Fruit fly (Drosophila melanogaster) whole organism, wandering third instar larva: ENCODE data around the gene S-Lap2.
A peak's percentile ranks its signal among the peaks of the same experiment; 100 is the strongest.

Experiments used
- Abd-B ChIP-seq: fragments of >200 bp; optimal IDR thresholded peaks from 2 replicates; lab custom pipeline; 2017; ENCODE audit warnings: missing biosample characterization, missing genetic modification characterization
- CG9705 ChIP-seq: fragments of 200-800 bp; sonication (Bioruptor generic); optimal IDR thresholded peaks from 2 replicates; lab custom pipeline; 2018; ENCODE audit warnings: missing biosample characterization, mild to moderate bottlenecking, missing genetic modification characterization
- Dfd ChIP-seq: fragments of >200 bp; optimal IDR thresholded peaks from 2 replicates; lab custom pipeline; 2017; ENCODE audit warnings: missing biosample characterization, missing genetic modification characterization
- Dif ChIP-seq: fragments of 200-275, 200-300 bp; sonication (Bioruptor generic); optimal IDR thresholded peaks from 2 replicates; lab custom pipeline; 2018; ENCODE audit warnings: missing biosample characterization, missing genetic modification characterization; ENCODE audit not compliant: partially characterized antibody
- GATAd ChIP-seq: sonication (Bioruptor generic); optimal IDR thresholded peaks from 2 replicates; lab custom pipeline; 2016; ENCODE audit warnings: missing biosample characterization, missing genetic modification characterization
- HLH106 ChIP-seq: fragments of 200-800 bp; optimal IDR thresholded peaks from 3 replicates; lab custom pipeline; 2019; ENCODE audit warnings: missing biosample characterization, mild to moderate bottlenecking, missing genetic modification characterization, moderate library complexity
- Hnf4 ChIP-seq: fragments of 200-800 bp; sonication (Bioruptor generic); optimal IDR thresholded peaks from 2 replicates; lab custom pipeline; 2016; ENCODE audit warnings: missing biosample characterization, mild to moderate bottlenecking, missing genetic modification characterization
- Hr78 ChIP-seq: fragments of >200 bp; optimal IDR thresholded peaks from 2 replicates; lab custom pipeline; 2017; ENCODE audit warnings: missing biosample characterization, missing genetic modification characterization
- Hr83 ChIP-seq: fragments of 200-300 bp; sonication (Bioruptor generic); optimal IDR thresholded peaks from 2 replicates; lab custom pipeline; 2016; ENCODE audit warnings: missing biosample characterization, mild to moderate bottlenecking, missing genetic modification characterization, moderate library complexity; ENCODE audit not compliant: poor library complexity, severe bottlenecking
- Jra ChIP-seq: sonication (Bioruptor generic); optimal IDR thresholded peaks from 2 replicates; lab custom pipeline; 2016; ENCODE audit warnings: missing biosample characterization, missing genetic modification characterization
- Mio ChIP-seq: sonication (Bioruptor generic); optimal IDR thresholded peaks from 2 replicates; lab custom pipeline; 2016; ENCODE audit warnings: missing biosample characterization, missing genetic modification characterization
- Sp1 ChIP-seq: fragments of 200-800 bp; sonication (Bioruptor generic); optimal IDR thresholded peaks from 3 replicates; lab custom pipeline; 2019; ENCODE audit warnings: missing biosample characterization, mild to moderate bottlenecking, missing genetic modification characterization, moderate library complexity
- Vsx2 ChIP-seq: fragments of 200-300, 225-300 bp; sonication (Bioruptor generic); optimal IDR thresholded peaks from 2 replicates; lab custom pipeline; 2018; ENCODE audit warnings: missing biosample characterization, missing genetic modification characterization; ENCODE audit not compliant: partially characterized antibody
- br ChIP-seq: fragments of 200-800 bp; sonication (Bioruptor generic); optimal IDR thresholded peaks from 2 replicates; lab custom pipeline; 2016; ENCODE audit warnings: missing biosample characterization, missing genetic modification characterization
- brk ChIP-seq: fragments of 200-800 bp; sonication (Bioruptor generic); optimal IDR thresholded peaks from 2 replicates; lab custom pipeline; 2016; ENCODE audit warnings: missing biosample characterization, mild to moderate bottlenecking, missing genetic modification characterization
- dl ChIP-seq, 2 experiments: fragments of 175-275, 200-275 bp in 1 of 2; fragments of 200-275 bp in 1 of 2; sonication (Bioruptor generic); optimal IDR thresholded peaks; lab custom pipeline; 2018; ENCODE audit warnings: mild to moderate bottlenecking in 2 of 2, missing biosample characterization in 2 of 2, missing genetic modification characterization in 2 of 2, moderate library complexity in 2 of 2; ENCODE audit not compliant: partially characterized antibody in 2 of 2, insufficient read depth in 1 of 2
- dsf ChIP-seq: sonication (Bioruptor generic); optimal IDR thresholded peaks from 2 replicates; lab custom pipeline; 2016; ENCODE audit warnings: missing biosample characterization, missing genetic modification characterization, borderline replicate concordance
- ey ChIP-seq: fragments of 200-800 bp; sonication (Bioruptor generic); optimal IDR thresholded peaks from 2 replicates; lab custom pipeline; 2016; ENCODE audit warnings: missing biosample characterization, missing genetic modification characterization
- foxo ChIP-seq, 2 experiments: fragments of 200-800 bp; sonication (Bioruptor generic); optimal IDR thresholded peaks; 2 replicates in 1 of 2; 3 replicates in 1 of 2; lab custom pipeline; 2016 to 2017; ENCODE audit warnings: missing biosample characterization in 2 of 2, missing genetic modification characterization in 2 of 2
- fru ChIP-seq: fragments of 200-800 bp; sonication (Bioruptor generic); optimal IDR thresholded peaks from 3 replicates; lab custom pipeline; 2016; ENCODE audit warnings: missing biosample characterization, mild to moderate bottlenecking, missing genetic modification characterization
- h ChIP-seq: fragments of 200-800 bp; sonication (Bioruptor generic); optimal IDR thresholded peaks from 3 replicates; lab custom pipeline; 2016; ENCODE audit warnings: missing biosample characterization, mild to moderate bottlenecking, missing genetic modification characterization
- jim ChIP-seq: fragments of 175-275, 200-325 bp; sonication (Bioruptor generic); optimal IDR thresholded peaks from 2 replicates; lab custom pipeline; 2016; ENCODE audit warnings: missing biosample characterization, mild to moderate bottlenecking, missing genetic modification characterization
- lola ChIP-seq: fragments of >200 bp; optimal IDR thresholded peaks from 2 replicates; lab custom pipeline; 2017; ENCODE audit warnings: missing biosample characterization, missing genetic modification characterization
- pan ChIP-seq: fragments of >200 bp; optimal IDR thresholded peaks from 2 replicates; lab custom pipeline; 2017
- psq ChIP-seq: fragments of 200-800 bp; sonication (Bioruptor generic); optimal IDR thresholded peaks from 3 replicates; lab custom pipeline; 2017; ENCODE audit warnings: missing biosample characterization, mild to moderate bottlenecking, missing genetic modification characterization, moderate library complexity
- rgr ChIP-seq: fragments of 200-800 bp; sonication (Bioruptor generic); optimal IDR thresholded peaks from 3 replicates; lab custom pipeline; 2016; ENCODE audit warnings: missing biosample characterization, mild to moderate bottlenecking, missing genetic modification characterization
- sage ChIP-seq: fragments of 200-800 bp; sonication (Bioruptor generic); optimal IDR thresholded peaks from 2 replicates; lab custom pipeline; 2016; ENCODE audit warnings: missing biosample characterization, mild to moderate bottlenecking, missing genetic modification characterization
- usp ChIP-seq: fragments of >200 bp; optimal IDR thresholded peaks from 2 replicates; lab custom pipeline; 2017; ENCODE audit warnings: missing biosample characterization, missing genetic modification characterization

S-Lap2 gene

dm6 chr3L:8633614-8634325 is 14.1 kb downstream of the S-Lap2 start, which contains the start of gene Cdc6:
Gene Cdc6, minus strand, starts transcription at chr3L:8634069.
- no peak for TF ChIP-seq dl (GFP tag; optimal IDR thresholded peaks at IDR 0.05; lab: Kevin White, UChicago; ENCODE audit: insufficient read depth in 1 of 2, partially characterized antibody in 2 of 2)
- TF ChIP-seq Mio (GFP tag; lab: Kevin White, UChicago) = no peak
- TF ChIP-seq br (GFP tag; lab: Kevin White, UChicago) = no peak
- no peak for TF ChIP-seq Hnf4 (GFP tag; lab: Kevin White, UChicago)
- TF ChIP-seq Vsx2 (GFP tag; lab: Kevin White, UChicago) = no peak
- TF ChIP-seq, all 38 proteins: peak for 0

DNA sequence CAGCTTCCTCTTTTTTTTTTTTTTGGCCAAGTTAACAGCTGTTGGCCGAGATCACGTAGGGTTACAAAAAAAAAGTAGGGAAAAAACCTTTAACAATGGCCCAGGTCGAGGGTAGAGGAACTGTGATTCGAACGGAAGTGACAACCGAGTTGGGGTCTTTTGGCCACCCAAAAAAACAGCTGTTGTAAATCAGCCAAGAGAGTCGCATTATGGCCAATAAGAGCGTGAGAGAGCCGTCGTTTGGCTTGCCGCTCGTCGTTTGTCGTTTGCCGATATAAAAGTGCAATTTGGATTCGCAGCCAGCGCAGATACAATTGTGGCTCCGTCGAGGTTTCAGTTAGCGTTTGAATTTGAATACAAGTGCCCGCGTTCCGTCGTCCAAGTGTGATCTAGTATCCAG is 20.5 kb downstream of the S-Lap2 start, which contains the start of gene Cpr66D:
Gene Cpr66D, plus strand, starts transcription at position 301 of the 400 bp plus-strand sequence.
- TF ChIP-seq CG9705 (no peak), pan (lab: Kevin White, UChicago) (no peak), Dfd (GFP tag; lab: Kevin White, UChicago) (no peak), lola (GFP tag; lab: Kevin White, UChicago) (no peak), dsf (GFP tag; lab: Kevin White, UChicago) (no peak), Abd-B (GFP tag; lab: Kevin White, UChicago) (no peak), rgr (GFP tag; lab: Kevin White, UChicago) (peak; percentile 36)
- TF ChIP-seq, all 38 proteins: peak for 1

DNA sequence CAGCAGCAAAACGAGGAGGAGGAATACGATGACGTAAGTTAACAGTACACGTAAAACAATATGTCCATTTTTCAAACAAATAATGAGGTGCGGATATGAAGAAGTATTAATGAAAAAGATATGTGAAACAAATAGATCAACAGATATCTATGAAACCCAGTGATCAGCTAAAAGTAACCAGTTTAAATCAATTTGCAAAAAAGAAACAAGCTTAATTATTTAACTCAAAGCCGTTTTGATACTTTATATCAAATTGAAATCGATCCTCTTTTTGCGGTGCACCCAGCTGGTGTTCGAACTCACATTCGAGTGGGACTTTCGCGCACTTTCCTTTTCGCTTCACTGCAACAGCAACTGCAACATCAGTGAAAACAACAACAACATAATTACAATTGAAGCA is 21.4 kb downstream of the S-Lap2 start:
- peak in 1 of 2 experiments; percentile 12 for TF ChIP-seq foxo (GFP tag; optimal IDR thresholded peaks at IDR 0.05; lab: Kevin White, UChicago)
- peak; percentile 15 for TF ChIP-seq HLH106 (tag; lab: Kevin White, UChicago)
- TF ChIP-seq Hr83 (GFP tag; lab: Kevin White, UChicago) = no peak
- TF ChIP-seq Jra (GFP tag; lab: Kevin White, UChicago) = no peak

DNA sequence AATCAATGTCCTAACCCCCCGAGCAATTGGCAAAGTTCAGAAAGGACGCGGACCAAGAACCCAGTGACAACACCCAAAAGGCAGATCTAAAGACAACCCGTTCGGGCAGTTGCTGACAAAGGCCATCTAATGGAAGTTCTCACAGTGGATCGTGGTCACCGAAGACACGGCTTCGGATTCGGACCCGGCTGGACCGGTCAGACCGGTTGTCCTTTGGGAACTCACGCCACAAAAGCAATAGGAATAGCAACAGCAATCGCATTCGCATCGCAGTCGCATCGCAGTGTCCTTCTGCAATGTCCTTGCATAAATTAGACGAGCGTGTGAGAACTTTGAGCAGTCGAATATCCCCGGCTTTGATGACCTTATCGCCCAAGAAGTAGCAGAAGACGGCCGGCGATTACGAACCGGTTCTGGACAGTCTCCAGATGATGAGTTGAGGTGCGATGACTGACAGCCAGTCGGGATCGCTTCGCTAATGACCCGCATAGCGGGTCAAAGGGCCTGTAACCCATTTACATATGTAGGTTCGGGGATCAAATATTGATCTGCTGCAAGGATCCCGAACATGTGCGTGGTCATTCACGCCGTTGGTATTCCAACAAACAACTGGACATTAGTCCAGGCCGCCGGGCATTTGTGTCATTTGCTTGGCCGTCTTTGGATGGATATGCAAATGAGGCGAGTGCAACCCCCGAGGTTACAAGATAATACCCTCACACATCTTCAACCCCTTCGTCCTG is 24.3 kb downstream of the S-Lap2 start:
- TF ChIP-seq sage (GFP tag; lab: Kevin White, UChicago) (no peak), br (GFP tag; lab: Kevin White, UChicago) (no peak), lola (GFP tag; lab: Kevin White, UChicago) (no peak), CG9705 (no peak), dsf (GFP tag; lab: Kevin White, UChicago) (no peak), jim (no peak), Sp1 (GFP tag; lab: Kevin White, UChicago) (no peak), HLH106 (tag; lab: Kevin White, UChicago) (no peak), usp (GFP tag; lab: Kevin White, UChicago) (no peak), Vsx2 (GFP tag; lab: Kevin White, UChicago) (peak; percentile 82), fru (GFP tag; lab: Kevin White, UChicago) (no peak), brk (GFP tag; lab: Kevin White, UChicago) (no peak), h (no peak), Jra (GFP tag; lab: Kevin White, UChicago) (no peak), dl (GFP tag; optimal IDR thresholded peaks at IDR 0.05; lab: Kevin White, UChicago; ENCODE audit: insufficient read depth in 1 of 2, partially characterized antibody in 2 of 2) (peak in 1 of 2 experiments; percentile 20), Dif (peak; percentile 72), ey (GFP tag; lab: Kevin White, UChicago) (no peak), foxo (GFP tag; optimal IDR thresholded peaks at IDR 0.05; lab: Kevin White, UChicago) (no peak)

DNA sequence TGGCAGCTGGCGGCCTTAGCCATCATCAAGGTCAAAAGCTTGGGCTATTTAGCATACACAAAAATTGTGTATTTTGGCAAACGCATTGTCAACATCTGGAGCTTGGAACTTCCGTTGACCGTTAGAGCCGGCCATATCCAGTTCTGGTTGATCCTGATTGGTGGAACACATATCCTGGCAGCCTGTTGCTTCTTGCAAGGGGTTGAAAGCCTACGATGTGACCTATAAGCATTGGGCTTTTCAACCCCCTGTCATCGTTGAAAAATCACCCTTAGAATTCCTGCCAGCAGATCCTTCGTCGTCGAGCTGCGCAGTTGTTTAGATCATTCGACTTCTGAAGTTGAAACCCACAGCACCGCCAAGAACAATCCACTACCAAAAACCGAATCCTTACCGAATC is 27.1 kb downstream of the S-Lap2 start, which contains the start of the genes CG13305 and Pex7:
Gene CG13305, minus strand, starts transcription at position 2 of the 400 bp plus-strand sequence.
Gene Pex7, plus strand, starts transcription at position 325 of the 400 bp plus-strand sequence.
- TF ChIP-seq GATAd (GFP tag; lab: Kevin White, UChicago) (no peak), jim (no peak), sage (GFP tag; lab: Kevin White, UChicago) (no peak), foxo (GFP tag; optimal IDR thresholded peaks at IDR 0.05; lab: Kevin White, UChicago) (no peak), Hr78 (GFP tag; lab: Kevin White, UChicago) (no peak), psq (GFP tag; lab: Kevin White, UChicago) (no peak)
